Fruit fly (Drosophila melanogaster) whole organism, embryonic: ENCODE data around the gene CG7011.

ENCODE experiments used
- Aef1 ChIP-seq: fragments of 200-800 bp; sonication (Bioruptor generic); IDR thresholded peaks from 3 replicates; pipeline ENCODE4 v1.3.6; 2022; ENCODE audit warnings: missing biosample characterization, missing genetic modification characterization
- B-H2 ChIP-seq: fragments of 200-800 bp; sonication (Bioruptor generic); optimal IDR thresholded peaks from 2 replicates; lab custom pipeline; 2018; ENCODE audit warnings: missing biosample characterization, mild to moderate bottlenecking, missing genetic modification characterization
- Bgb ChIP-seq: fragments of 200-800 bp; sonication (Bioruptor generic); IDR thresholded peaks from 2 replicates; pipeline ENCODE4 v1.3.6; 2022; ENCODE audit warnings: missing biosample characterization, missing genetic modification characterization; ENCODE audit not compliant: partially characterized antibody
- CG10147 ChIP-seq: fragments of 200-800 bp; sonication (Bioruptor generic); optimal IDR thresholded peaks from 2 replicates; lab custom pipeline; 2019; ENCODE audit warnings: missing biosample characterization, mild to moderate bottlenecking, missing genetic modification characterization, moderate library complexity
- CG10209 ChIP-seq: fragments of 200-800 bp; sonication (Bioruptor generic); optimal IDR thresholded peaks from 3 replicates; lab custom pipeline; 2017; ENCODE audit warnings: missing biosample characterization, mild to moderate bottlenecking, missing genetic modification characterization, missing genetic modification reagents
- CG11723 ChIP-seq: fragments of 200-800 bp; sonication (Bioruptor generic); optimal IDR thresholded peaks from 2 replicates; lab custom pipeline; 2017; ENCODE audit warnings: missing biosample characterization, mild to moderate bottlenecking, missing genetic modification characterization
- CG12299 ChIP-seq: fragments of 200-800 bp; sonication (Bioruptor generic); optimal IDR thresholded peaks from 2 replicates; lab custom pipeline; 2018; ENCODE audit warnings: missing biosample characterization, mild to moderate bottlenecking, missing genetic modification characterization
- CG1233 ChIP-seq: fragments of 200-800 bp; sonication (Bioruptor generic); optimal IDR thresholded peaks from 4 replicates; lab custom pipeline; 2018; ENCODE audit warnings: missing biosample characterization, mild to moderate bottlenecking, missing genetic modification characterization
- CG13424 ChIP-seq: fragments of 200-800 bp; sonication (Bioruptor generic); optimal IDR thresholded peaks from 2 replicates; lab custom pipeline; 2019; ENCODE audit warnings: missing biosample characterization, mild to moderate bottlenecking, missing genetic modification characterization, moderate library complexity
- CG13894 ChIP-seq: fragments of 200-800 bp; sonication (Bioruptor generic); optimal IDR thresholded peaks from 3 replicates; lab custom pipeline; 2018; ENCODE audit warnings: missing biosample characterization, mild to moderate bottlenecking, missing genetic modification characterization, moderate library complexity
- CG15479 ChIP-seq: fragments of 200-800 bp; sonication (Bioruptor generic); optimal IDR thresholded peaks from 3 replicates; lab custom pipeline; 2019; ENCODE audit warnings: missing biosample characterization, mild to moderate bottlenecking, missing genetic modification characterization, moderate library complexity
- CG15514 ChIP-seq: fragments of 200-800 bp; sonication (Bioruptor generic); optimal IDR thresholded peaks from 3 replicates; lab custom pipeline; 2017; ENCODE audit warnings: missing biosample characterization, missing genetic modification characterization, mild to moderate bottlenecking, moderate library complexity, missing genetic modification reagents
- CG18262 ChIP-seq: fragments of 200-800 bp; optimal IDR thresholded peaks from 3 replicates; lab custom pipeline; 2019; ENCODE audit warnings: missing biosample characterization, mild to moderate bottlenecking, missing genetic modification characterization, moderate library complexity
- CG2199 ChIP-seq: fragments of 200-800 bp; sonication (Bioruptor generic); IDR thresholded peaks from 3 replicates; pipeline ENCODE4 v1.3.6; 2022; ENCODE audit warnings: missing biosample characterization, missing genetic modification characterization
- CG2678 ChIP-seq: fragments of 200-800 bp; sonication (Bioruptor generic); optimal IDR thresholded peaks from 3 replicates; lab custom pipeline; 2019; ENCODE audit warnings: missing biosample characterization, mild to moderate bottlenecking, missing genetic modification characterization, moderate library complexity
- CG30403 ChIP-seq: fragments of 200-800 bp; sonication (Bioruptor generic); optimal IDR thresholded peaks from 3 replicates; lab custom pipeline; 2016; ENCODE audit warnings: missing biosample characterization, missing genetic modification characterization
- CG3726 ChIP-seq: fragments of 200-800 bp; sonication (Bioruptor generic); IDR thresholded peaks from 3 replicates; pipeline ENCODE4, ENCODE4 v1.3.6; 2022; ENCODE audit warnings: missing biosample characterization, missing genetic modification characterization
- CG4328 ChIP-seq: fragments of 200-800 bp; sonication (Bioruptor generic); optimal IDR thresholded peaks from 3 replicates; lab custom pipeline; 2017; ENCODE audit warnings: missing biosample characterization, missing genetic modification reagents, missing genetic modification characterization
- CG43689 ChIP-seq: fragments of 200-800 bp; sonication (Bioruptor generic); IDR thresholded peaks from 2 replicates; pipeline ENCODE4 v1.3.6; 2022; ENCODE audit warnings: missing biosample characterization, missing genetic modification characterization
- CG4424 ChIP-seq: fragments of 200-800 bp; sonication (Bioruptor generic); optimal IDR thresholded peaks from 3 replicates; lab custom pipeline; 2016; ENCODE audit warnings: missing biosample characterization, missing genetic modification characterization
- CG4820 ChIP-seq: fragments of 200-800 bp; sonication (Bioruptor generic); optimal IDR thresholded peaks from 3 replicates; lab custom pipeline; 2016; ENCODE audit warnings: missing biosample characterization, missing genetic modification characterization
- CG6272 ChIP-seq: fragments of 200-800 bp; sonication (Bioruptor generic); IDR thresholded peaks from 2 replicates; pipeline ENCODE4 v1.3.6; 2022; ENCODE audit warnings: missing biosample characterization, missing genetic modification characterization
- CG6683 ChIP-seq: fragments of 200-800 bp; sonication (Bioruptor generic); optimal IDR thresholded peaks from 2 replicates; lab custom pipeline; 2017; ENCODE audit warnings: missing biosample characterization, mild to moderate bottlenecking, missing genetic modification characterization, missing genetic modification reagents
- CG6765 ChIP-seq: fragments of 200-800 bp; sonication (Bioruptor generic); optimal IDR thresholded peaks from 3 replicates; lab custom pipeline; 2017; ENCODE audit warnings: missing biosample characterization, mild to moderate bottlenecking, missing genetic modification characterization
- CG6813 ChIP-seq: fragments of 200-800 bp; sonication (Bioruptor generic); optimal IDR thresholded peaks from 2 replicates; lab custom pipeline; 2017; ENCODE audit warnings: missing biosample characterization, missing genetic modification characterization, mild to moderate bottlenecking, moderate library complexity, missing genetic modification reagents
- CHES-1-like ChIP-seq: fragments of 200-800 bp; sonication (Bioruptor generic); optimal IDR thresholded peaks from 2 replicates; lab custom pipeline; 2016; ENCODE audit warnings: missing biosample characterization, missing genetic modification characterization
- CoRest ChIP-seq: fragments of 200-800 bp; sonication (Bioruptor generic); optimal IDR thresholded peaks from 3 replicates; lab custom pipeline; 2018; ENCODE audit warnings: missing biosample characterization, mild to moderate bottlenecking, missing genetic modification characterization, moderate library complexity
- D19A ChIP-seq: fragments of 200-800 bp; optimal IDR thresholded peaks from 3 replicates; lab custom pipeline; 2019; ENCODE audit warnings: missing biosample characterization, mild to moderate bottlenecking, missing genetic modification characterization, moderate library complexity
- Dp ChIP-seq: fragments of 200-800 bp; sonication (Bioruptor generic); optimal IDR thresholded peaks from 2 replicates; lab custom pipeline; 2018; ENCODE audit warnings: missing biosample characterization, mild to moderate bottlenecking, missing genetic modification characterization, moderate library complexity
- Dref ChIP-seq: fragments of 200-800 bp; sonication (Bioruptor generic); IDR thresholded peaks from 2 replicates; pipeline ENCODE4 v1.3.6; 2022; ENCODE audit warnings: missing biosample characterization, missing genetic modification characterization
- Drgx ChIP-seq: fragments of 200-800 bp; sonication (Bioruptor generic); IDR thresholded peaks from 2 replicates; pipeline ENCODE4 v1.3.6; 2022; ENCODE audit warnings: missing biosample characterization, missing genetic modification characterization
- HmgD ChIP-seq: fragments of 200-800 bp; sonication (Bioruptor generic); optimal IDR thresholded peaks from 3 replicates; lab custom pipeline; 2016; ENCODE audit warnings: missing biosample characterization, missing genetic modification characterization
- Lpt ChIP-seq: fragments of >200 bp; optimal IDR thresholded peaks from 2 replicates; lab custom pipeline; 2018; ENCODE audit warnings: missing biosample characterization, missing genetic modification characterization
- NC2α ChIP-seq: fragments of 200-800 bp; sonication (Bioruptor generic); optimal IDR thresholded peaks from 2 replicates; lab custom pipeline; 2016; ENCODE audit warnings: missing biosample characterization, missing genetic modification characterization
- Neu2 ChIP-seq: fragments of 200-800 bp; sonication (Bioruptor generic); optimal IDR thresholded peaks from 3 replicates; lab custom pipeline; 2016; ENCODE audit warnings: missing biosample characterization, missing genetic modification characterization, borderline replicate concordance
- Poxn ChIP-seq: fragments of 200-800 bp; sonication (Bioruptor generic); IDR thresholded peaks from 2 replicates; pipeline ENCODE4 v1.3.6; 2022; ENCODE audit warnings: missing biosample characterization, missing genetic modification characterization
- Sox102F ChIP-seq: fragments of 200-800 bp; sonication (Bioruptor generic); optimal IDR thresholded peaks from 2 replicates; lab custom pipeline; 2018; ENCODE audit warnings: missing biosample characterization, mild to moderate bottlenecking, missing genetic modification characterization, moderate library complexity
- btn ChIP-seq: fragments of 200-800 bp; sonication (Bioruptor generic); optimal IDR thresholded peaks from 2 replicates; lab custom pipeline; 2016; ENCODE audit warnings: missing biosample characterization, missing genetic modification characterization
- cad ChIP-seq: fragments of >200 bp; optimal IDR thresholded peaks from 2 replicates; lab custom pipeline; 2017; ENCODE audit warnings: missing biosample characterization, missing genetic modification characterization
- cato ChIP-seq: fragments of 200-800 bp; sonication (Bioruptor generic); optimal IDR thresholded peaks from 2 replicates; lab custom pipeline; 2016; ENCODE audit warnings: missing biosample characterization, missing genetic modification characterization, borderline replicate concordance
- caup ChIP-seq: fragments of 200-800 bp; sonication (Bioruptor generic); optimal IDR thresholded peaks from 3 replicates; lab custom pipeline; 2017; ENCODE audit warnings: missing biosample characterization, mild to moderate bottlenecking, missing genetic modification characterization, moderate library complexity; ENCODE audit not compliant: severe bottlenecking
- cwo ChIP-seq: fragments of 200-800 bp; sonication (Bioruptor generic); optimal IDR thresholded peaks from 3 replicates; lab custom pipeline; 2017; ENCODE audit warnings: missing biosample characterization, missing genetic modification characterization, mild to moderate bottlenecking, moderate library complexity, missing genetic modification reagents
- dmrt11E ChIP-seq: fragments of 200-800 bp; sonication (Bioruptor generic); optimal IDR thresholded peaks from 3 replicates; lab custom pipeline; 2018; ENCODE audit warnings: missing biosample characterization, mild to moderate bottlenecking, missing genetic modification characterization, moderate library complexity
- esg ChIP-seq: fragments of 200-800 bp; sonication (Bioruptor generic); conservative IDR thresholded peaks from 2 replicates; pipeline ENCODE4 v1.3.6; 2022; ENCODE audit warnings: missing biosample characterization, missing genetic modification characterization
- ewg ChIP-seq: fragments of 200-800 bp; sonication (Bioruptor generic); optimal IDR thresholded peaks from 3 replicates; lab custom pipeline; 2017; ENCODE audit warnings: mild to moderate bottlenecking, missing biosample characterization, missing genetic modification reagents, missing genetic modification characterization
- insv ChIP-seq, 2 experiments: fragments of 200-800 bp; sonication (Bioruptor generic); optimal IDR thresholded peaks; 3 replicates each; lab custom pipeline; 2016 to 2018; ENCODE audit warnings: missing biosample characterization in 2 of 2, missing genetic modification characterization in 2 of 2
- lola ChIP-seq, 3 experiments: fragments of >200 bp in 2 of 3; fragments of 200-800 bp in 1 of 3; sonication (Bioruptor generic) in 1 of 3; optimal IDR thresholded peaks; 2 replicates each; lab custom pipeline; 2017 to 2019; ENCODE audit warnings: missing biosample characterization in 3 of 3, missing genetic modification characterization in 3 of 3, mild to moderate bottlenecking in 1 of 3, moderate library complexity in 1 of 3
- org-1 ChIP-seq: fragments of 200-800 bp; sonication (Bioruptor generic); optimal IDR thresholded peaks from 2 replicates; lab custom pipeline; 2017; ENCODE audit warnings: missing biosample characterization, missing genetic modification characterization
- p53 ChIP-seq: fragments of 200-800 bp; sonication (Bioruptor generic); optimal IDR thresholded peaks from 2 replicates; lab custom pipeline; 2016; ENCODE audit warnings: missing biosample characterization, missing genetic modification characterization
- slbo ChIP-seq: fragments of 200-800 bp; sonication (Bioruptor generic); IDR thresholded peaks from 2 replicates; pipeline ENCODE4 v1.3.6; 2022; ENCODE audit warnings: missing biosample characterization, missing genetic modification characterization
- yki ChIP-seq: fragments of >200 bp; optimal IDR thresholded peaks from 3 replicates; lab custom pipeline; 2018

The CG7011 gene

dm6 chr3L:15116536-15116935 is 46.9 kb downstream of the CG7011 start, which contains the start of gene Cep135 (continued):
- TF ChIP-seq CG6765 (GFP tag; lab: Kevin White, UChicago), result no peak
- no peak for TF ChIP-seq btn (GFP tag; lab: Kevin White, UChicago)
- no peak for TF ChIP-seq CG10209 (GFP tag; lab: Kevin White, UChicago)
- TF ChIP-seq CG15479 (GFP tag; lab: Kevin White, UChicago), result peak; percentile 53
- TF ChIP-seq cwo (GFP tag; lab: Kevin White, UChicago), result no peak
- peak; percentile 90 for TF ChIP-seq Dref (GFP tag; lab: Robert Waterston, UW)
- TF ChIP-seq CG4820 (GFP tag; lab: Kevin White, UChicago), result no peak
- TF ChIP-seq CG30403 (GFP tag; lab: Kevin White, UChicago), result no peak
- no peak for TF ChIP-seq Sox102F (GFP tag; lab: Kevin White, UChicago)
- TF ChIP-seq Poxn (GFP tag; lab: Robert Waterston, UW), result no peak
- TF ChIP-seq Bgb (GFP tag; lab: Robert Waterston, UW), result peak; percentile 87
- peak; percentile 81 for TF ChIP-seq Dp (GFP tag; lab: Kevin White, UChicago)
- no peak for TF ChIP-seq CG6813 (GFP tag; lab: Kevin White, UChicago)
- TF ChIP-seq CG3726 (GFP tag; lab: Robert Waterston, UW), result no peak
- no peak for TF ChIP-seq CG12299 (tag; lab: Kevin White, UChicago)
- TF ChIP-seq CG11723, result no peak
- TF ChIP-seq insv (GFP tag; optimal IDR thresholded peaks at IDR 0.05; lab: Kevin White, UChicago), result no peak
- TF ChIP-seq CHES-1-like (GFP tag; lab: Kevin White, UChicago), result no peak
- TF ChIP-seq CG13424 (tag; lab: Kevin White, UChicago), result no peak
- TF ChIP-seq B-H2 (GFP tag; lab: Kevin White, UChicago), result no peak
- no peak for TF ChIP-seq org-1 (GFP tag; lab: Kevin White, UChicago)
- TF ChIP-seq cato, result no peak
- TF ChIP-seq D19A, result no peak
- TF ChIP-seq Neu2 (GFP tag; lab: Kevin White, UChicago), result no peak
- no peak for TF ChIP-seq lola (GFP tag; optimal IDR thresholded peaks at IDR 0.05; lab: Kevin White, UChicago)
- TF ChIP-seq esg (GFP tag; lab: Robert Waterston, UW), result no peak
- TF ChIP-seq slbo (GFP tag; lab: Robert Waterston, UW), result no peak
- no peak for TF ChIP-seq CG2199
- TF ChIP-seq CG2678 (tag; lab: Kevin White, UChicago), result no peak
- no peak for TF ChIP-seq CG13894 (tag; lab: Kevin White, UChicago)
- TF ChIP-seq Lpt (GFP tag; lab: Kevin White, UChicago), result no peak
- no peak for TF ChIP-seq Drgx
- no peak for TF ChIP-seq CG10147
- no peak for TF ChIP-seq p53 (GFP tag; lab: Kevin White, UChicago)
- TF ChIP-seq HmgD (GFP tag; lab: Kevin White, UChicago), result no peak
- no peak for TF ChIP-seq CG6272 (GFP tag; lab: Robert Waterston, UW)
- TF ChIP-seq ewg (GFP tag; lab: Kevin White, UChicago), result no peak
- no peak for TF ChIP-seq dmrt11E (tag; lab: Kevin White, UChicago)
- no peak for TF ChIP-seq caup
- TF ChIP-seq Aef1 (GFP tag; lab: Robert Waterston, UW), result no peak
- TF ChIP-seq CG4328, result no peak
- TF ChIP-seq cad (GFP tag; lab: Kevin White, UChicago), result no peak
- no peak for TF ChIP-seq CG43689 (GFP tag; lab: Robert Waterston, UW)
- no peak for TF ChIP-seq yki (lab: Kevin White, UChicago)
- no peak for TF ChIP-seq CoRest (tag; lab: Kevin White, UChicago)
- TF ChIP-seq CG15514 (GFP tag; lab: Kevin White, UChicago), result no peak
- TF ChIP-seq NC2α (GFP tag; lab: Kevin White, UChicago), result no peak
- TF ChIP-seq CG18262, result no peak
- TF ChIP-seq CG1233 (GFP tag; lab: Kevin White, UChicago), result no peak
- no peak for TF ChIP-seq CG6683
- no peak for TF ChIP-seq CG4424
